Fruit fly (Drosophila melanogaster): ENCODE data around the gene ct.

DNA sequence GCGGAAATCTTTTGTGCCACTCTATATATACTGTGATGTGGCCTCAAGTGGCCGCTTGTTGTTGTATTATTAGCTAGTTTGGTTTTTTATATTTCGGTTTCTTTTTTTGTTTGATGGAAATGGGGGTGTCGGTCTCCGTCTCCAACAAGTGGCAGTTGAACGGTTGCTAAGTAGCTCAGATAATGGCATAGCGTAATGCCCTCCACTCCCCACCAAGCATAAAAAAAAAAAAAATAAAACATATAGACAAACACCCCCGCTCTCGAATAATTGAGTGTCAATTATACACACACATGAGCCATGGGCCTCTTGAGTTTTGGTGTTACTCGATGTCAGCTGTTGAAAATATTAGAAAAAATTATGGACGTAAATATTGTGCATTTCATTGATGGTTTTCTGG is 9.2 kb downstream of the ct start:
- no peak for TF ChIP-seq Crg-1 (GFP tag; optimal IDR thresholded peaks at IDR 0.05)
- TF ChIP-seq cic (GFP tag; optimal IDR thresholded peaks at IDR 0.05): no peak
- TF ChIP-seq CG33017 (tag; optimal IDR thresholded peaks at IDR 0.05): no peak
- TF ChIP-seq CG7045 (GFP tag; optimal IDR thresholded peaks at IDR 0.05): no peak
- TF ChIP-seq Clk (GFP tag; optimal IDR thresholded peaks at IDR 0.05): no peak
- no peak for TF ChIP-seq CG1620 (GFP tag; optimal IDR thresholded peaks at IDR 0.05)

All from whole organism, adult.